Fruit fly (Drosophila melanogaster): ENCODE measurements around the gene CG4151.

The CG4151 gene

DNA sequence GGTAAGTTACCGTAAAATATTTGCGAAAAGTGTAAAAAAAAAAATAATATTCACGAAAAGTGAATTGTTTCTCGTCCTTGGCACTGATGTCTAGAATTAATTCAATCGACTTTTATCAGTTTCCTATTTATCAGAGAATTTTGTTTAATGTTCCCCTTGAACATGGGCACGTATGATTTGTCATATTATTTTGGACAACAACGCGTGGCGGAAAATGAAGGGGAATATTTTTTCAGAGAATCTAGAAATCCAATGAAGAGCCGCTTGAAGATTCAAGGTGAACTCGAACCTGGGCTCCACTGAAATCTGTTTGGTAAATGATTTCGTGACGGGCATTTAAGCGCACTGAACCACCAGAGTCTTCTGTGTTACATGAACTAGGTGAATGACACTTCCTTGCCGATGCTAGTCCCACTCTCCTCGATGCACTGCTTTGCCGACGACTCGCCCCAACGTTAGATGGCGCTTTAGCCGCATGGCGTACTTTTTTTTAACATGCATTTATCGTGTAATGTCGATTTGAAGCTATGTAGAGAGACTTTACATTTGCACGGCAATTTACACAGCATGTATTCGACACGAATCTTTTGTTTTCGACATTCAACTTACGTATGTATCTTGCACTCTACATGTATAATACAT is 23.1 kb downstream of the CG4151 start (continued):
- TF ChIP-seq CG17328 (GFP tag; IDR thresholded peaks at IDR 0.05) (no peak), otp (GFP tag; IDR thresholded peaks at IDR 0.05) (0 out of 3 replicates have a peak, but pooled peaks have one; percentile 4), tx (GFP tag; optimal IDR thresholded peaks at IDR 0.05) (no peak), dimm (GFP tag; IDR thresholded peaks at IDR 0.05) (no peak), nmo (GFP tag; optimal IDR thresholded peaks at IDR 0.05) (no peak), gfzf (GFP tag; optimal IDR thresholded peaks at IDR 0.05) (no peak), CG17802 (tag; optimal IDR thresholded peaks at IDR 0.05) (no peak), lab (GFP tag; optimal IDR thresholded peaks at IDR 0.05) (peak; percentile 3), CG8388 (GFP tag; optimal IDR thresholded peaks at IDR 0.05) (no peak), HmgD (GFP tag; optimal IDR thresholded peaks at IDR 0.05) (peak; percentile 7), Trl (optimal IDR thresholded peaks at IDR 0.05) (no peak), Trl (GFP tag; optimal IDR thresholded peaks at IDR 0.05) (no peak), cas (GFP tag; IDR thresholded peaks at IDR 0.05) (no peak), Opbp (GFP tag; IDR thresholded peaks at IDR 0.05; ENCODE audit: partially characterized antibody) (peak; percentile 93), pfk (GFP tag; optimal IDR thresholded peaks at IDR 0.05) (peak; percentile 10), CG2116 (GFP tag; optimal IDR thresholded peaks at IDR 0.05) (no peak), sima (GFP tag; optimal IDR thresholded peaks at IDR 0.05) (no peak), CG14667 (GFP tag; IDR thresholded peaks at IDR 0.05) (no peak), CG12155 (GFP tag; optimal IDR thresholded peaks at IDR 0.05) (no peak), CG13287 (GFP tag; IDR thresholded peaks at IDR 0.05; ENCODE audit: partially characterized antibody) (peak; percentile 69), wor (GFP tag; IDR thresholded peaks at IDR 0.05) (no peak), HLH54F (GFP tag; optimal IDR thresholded peaks at IDR 0.05) (no peak), zfh2 (GFP tag; optimal IDR thresholded peaks at IDR 0.05) (no peak), CG13296 (GFP tag; optimal IDR thresholded peaks at IDR 0.05) (no peak), CoRest (tag; optimal IDR thresholded peaks at IDR 0.05) (no peak), H2.0 (GFP tag; IDR thresholded peaks at IDR 0.05) (no peak), NFAT (GFP tag; IDR thresholded peaks at IDR 0.05) (no peak), odd (GFP tag; optimal IDR thresholded peaks at IDR 0.05) (no peak), ase (GFP tag; IDR thresholded peaks at IDR 0.05) (no peak), CG12071 (GFP tag; optimal IDR thresholded peaks at IDR 0.05) (no peak), CG17359 (tag; optimal IDR thresholded peaks at IDR 0.05) (peak; percentile 6), salm (tag; optimal IDR thresholded peaks at IDR 0.05) (peak; percentile 48), klu (GFP tag; IDR thresholded peaks at IDR 0.05) (no peak), NfI (GFP tag; optimal IDR thresholded peaks at IDR 0.05) (no peak), Scr (GFP tag; IDR thresholded peaks at IDR 0.05; ENCODE audit: partially characterized antibody) (peak; percentile 78), cg (GFP tag; optimal IDR thresholded peaks at IDR 0.05) (no peak), CG4854 (GFP tag; optimal IDR thresholded peaks at IDR 0.05) (no peak), crc (GFP tag; optimal IDR thresholded peaks at IDR 0.05) (no peak), Stat92E (GFP tag; optimal IDR thresholded peaks at IDR 0.05) (peak in 1 of 3 experiments; percentile 58), CG12391 (tag; optimal IDR thresholded peaks at IDR 0.05) (no peak), repo (GFP tag; optimal IDR thresholded peaks at IDR 0.05) (no peak), CG10147 (GFP tag; optimal IDR thresholded peaks at IDR 0.05) (no peak), her (GFP tag; optimal IDR thresholded peaks at IDR 0.05) (no peak), CG18619 (GFP tag; optimal IDR thresholded peaks at IDR 0.05) (no peak), Deaf1 (tag; optimal IDR thresholded peaks at IDR 0.05) (no peak), Mad (GFP tag; optimal IDR thresholded peaks at IDR 0.05) (no peak), en (GFP tag; optimal IDR thresholded peaks at IDR 0.05) (no peak), Dll (GFP tag; IDR thresholded peaks at IDR 0.05; ENCODE audit: partially characterized antibody) (peak; percentile 64; the same call in 3 of the 4 replicates), so (GFP tag; IDR thresholded peaks at IDR 0.05) (peak; percentile 35; the same call in 1 of the 3 replicates), CG13894 (tag; optimal IDR thresholded peaks at IDR 0.05) (peak; percentile 86)

All from whole organism, embryonic.